Worm (Caenorhabditis elegans): Measurements from ENCODE around the gene idpp-4.
A peak's percentile ranks its signal among the peaks of the same experiment; 100 is the strongest.

The idpp-4 gene

ce11 chrII:10303663-10304115, 17.6 kb upstream of the idpp-4 start, which contains the start of gene vha-9 (continued):
- TF ChIP-seq ztf-4 (tag; optimal IDR thresholded peaks at IDR 0.05), result no peak
- peak; percentile 61 for TF ChIP-seq nhr-23 (tag; optimal IDR thresholded peaks at IDR 0.05)
- TF ChIP-seq lin-15B (tag; optimal IDR thresholded peaks at IDR 0.05), result peak; percentile 60
- TF ChIP-seq lin-39 (tag; optimal IDR thresholded peaks at IDR 0.05), result peak; percentile 58
- no peak for TF ChIP-seq tbx-2 (tag; optimal IDR thresholded peaks at IDR 0.05)
- TF ChIP-seq nfya-1 (tag; optimal IDR thresholded peaks at IDR 0.05; ENCODE audit: insufficient read depth), result peak; percentile 70
- peak; percentile 31 for TF ChIP-seq nhr-25 (tag; optimal IDR thresholded peaks at IDR 0.05)
- TF ChIP-seq fkh-2 (tag; optimal IDR thresholded peaks at IDR 0.05), result no peak
- peak; percentile 72 for TF ChIP-seq nhr-43 (tag; optimal IDR thresholded peaks at IDR 0.05; ENCODE audit: poor library complexity, severe bottlenecking)
- no peak for TF ChIP-seq egl-5 (tag; optimal IDR thresholded peaks at IDR 0.05)
- peak; percentile 60 for TF ChIP-seq R02D3.7 (tag; optimal IDR thresholded peaks at IDR 0.05)

ce11 chrII:10304736-10305135, 16.5 kb upstream of the idpp-4 start:
- TF ChIP-seq nhr-25 (tag; optimal IDR thresholded peaks at IDR 0.05), result peak; percentile 13

- TF ChIP-seq mdl-1 (tag; optimal IDR thresholded peaks at IDR 0.05) (no peak), fkh-2 (tag; optimal IDR thresholded peaks at IDR 0.05) (no peak), nhr-23 (tag; optimal IDR thresholded peaks at IDR 0.05) (no peak), unc-62 (GFP tag; optimal IDR thresholded peaks at IDR 0.05) (no peak), jun-1 (tag; optimal IDR thresholded peaks at IDR 0.05) (no peak), nfya-1 (tag; optimal IDR thresholded peaks at IDR 0.05; ENCODE audit: insufficient read depth) (no peak), eor-1 (tag; optimal IDR thresholded peaks at IDR 0.05) (no peak), egl-27 (tag; optimal IDR thresholded peaks at IDR 0.05) (no peak), nhr-76 (tag; optimal IDR thresholded peaks at IDR 0.05) (no peak), unc-39 (tag; optimal IDR thresholded peaks at IDR 0.05) (no peak), nhr-28 (tag; optimal IDR thresholded peaks at IDR 0.05) (no peak)
Measured at ce11 chrII:10308726-10309125, 12.5 kb upstream of the idpp-4 start, which contains the start of gene gcy-4. Gene gcy-4, minus strand, starts transcription at chrII:10308826.

ce11 chrII:10309337-10309736, 11.9 kb upstream of the idpp-4 start, which contains the start of gene ZK970.8:
Gene ZK970.8, plus strand, starts transcription at chrII:10309637.
- no peak for TF ChIP-seq ceh-82 (tag; optimal IDR thresholded peaks at IDR 0.05)
- TF ChIP-seq fos-1 (tag; optimal IDR thresholded peaks at IDR 0.05), result no peak
- TF ChIP-seq ceh-16 (tag; optimal IDR thresholded peaks at IDR 0.05), result no peak
- TF ChIP-seq ZK546.5 (tag; optimal IDR thresholded peaks at IDR 0.05), result no peak
- no peak for TF ChIP-seq nhr-76 (tag; optimal IDR thresholded peaks at IDR 0.05)
- no peak for TF ChIP-seq unc-62 (GFP tag; optimal IDR thresholded peaks at IDR 0.05)
- TF ChIP-seq nhr-237 (tag; optimal IDR thresholded peaks at IDR 0.05), result no peak
- TF ChIP-seq nhr-77 (tag; optimal IDR thresholded peaks at IDR 0.05), result no peak

ce11 chrII:10311973-10312372, 9.3 kb upstream of the idpp-4 start, which contains the start of gene srlf-34:
Gene srlf-34, plus strand, starts transcription at chrII:10312293.
- no peak for TF ChIP-seq nhr-76 (tag; optimal IDR thresholded peaks at IDR 0.05)
- no peak for TF ChIP-seq jun-1 (tag; optimal IDR thresholded peaks at IDR 0.05)
- peak; percentile 28 for TF ChIP-seq nhr-25 (tag; optimal IDR thresholded peaks at IDR 0.05)
- TF ChIP-seq eor-1 (tag; optimal IDR thresholded peaks at IDR 0.05), result no peak

ce11 chrII:10315252-10315651, 6.0 kb upstream of the idpp-4 start, which contains the start of gene idpp-8:
Gene idpp-8, plus strand, starts transcription at chrII:10315552.
- TF ChIP-seq egl-27 (tag; optimal IDR thresholded peaks at IDR 0.05) (no peak), elt-3 (tag; optimal IDR thresholded peaks at IDR 0.05) (no peak), ceh-82 (tag; optimal IDR thresholded peaks at IDR 0.05) (no peak), egl-5 (tag; optimal IDR thresholded peaks at IDR 0.05) (no peak), nhr-67 (tag; optimal IDR thresholded peaks at IDR 0.05) (no peak), nhr-237 (tag; optimal IDR thresholded peaks at IDR 0.05) (no peak), ceh-9 (tag; optimal IDR thresholded peaks at IDR 0.05) (no peak), unc-62 (GFP tag; optimal IDR thresholded peaks at IDR 0.05) (no peak), hmg-11 (tag; optimal IDR thresholded peaks at IDR 0.05) (no peak), sea-2 (GFP tag; optimal IDR thresholded peaks at IDR 0.05) (no peak), ceh-28 (tag; optimal IDR thresholded peaks at IDR 0.05) (no peak), nhr-77 (tag; optimal IDR thresholded peaks at IDR 0.05) (no peak), eor-1 (tag; optimal IDR thresholded peaks at IDR 0.05) (no peak)
